Worm (Caenorhabditis elegans) whole organism, L2 larva: ENCODE results near the gene xpo-1.

Experiments used
- ceh-82 ChIP-seq: fragments of 150-350 bp; optimal IDR thresholded peaks from 2 replicates; lab custom pipeline; 2014; ENCODE audit warnings: missing biosample characterization, missing genetic modification characterization
- nhr-11 ChIP-seq: fragments of 150-350 bp; optimal IDR thresholded peaks from 2 replicates; lab custom pipeline; 2014; ENCODE audit warnings: missing biosample characterization, missing genetic modification characterization
- nhr-237 ChIP-seq: fragments of 150-350 bp; optimal IDR thresholded peaks from 2 replicates; lab custom pipeline; 2014; ENCODE audit warnings: missing biosample characterization, missing genetic modification characterization
- nhr-25 ChIP-seq: fragments of 150-350 bp; sonication (generic microtip); optimal IDR thresholded peaks from 3 replicates; lab custom pipeline; 2014; ENCODE audit warnings: missing biosample characterization, missing genetic modification characterization
- nhr-6 ChIP-seq: fragments of 150-350 bp; optimal IDR thresholded peaks from 2 replicates; lab custom pipeline; 2014; ENCODE audit warnings: missing biosample characterization, missing genetic modification characterization
- zag-1 ChIP-seq: fragments of 150-350 bp; optimal IDR thresholded peaks from 2 replicates; lab custom pipeline; 2014; ENCODE audit warnings: missing biosample characterization, missing genetic modification characterization

DNA sequence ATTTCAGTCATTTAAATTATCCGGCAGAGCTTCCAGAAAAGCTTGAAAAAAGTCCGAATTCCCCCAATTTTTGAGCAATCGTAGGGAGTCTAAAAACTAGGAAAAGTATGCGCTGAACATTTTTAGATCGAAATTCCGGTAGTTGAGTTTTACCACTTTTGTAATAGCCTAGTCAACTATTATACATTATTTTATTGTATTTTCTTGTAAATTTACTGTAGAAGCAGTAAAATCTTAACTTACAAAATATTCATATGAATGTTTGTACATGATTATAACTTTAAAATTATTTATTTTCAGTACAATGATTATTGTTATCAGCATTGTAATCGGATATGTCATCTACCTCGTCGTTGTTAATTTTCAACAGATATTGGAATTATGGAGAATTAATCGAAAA is 23.4 kb upstream of the xpo-1 start, which contains the start of gene cyp-32A1:
- no peak for TF ChIP-seq nhr-11
- TF ChIP-seq nhr-25 (tag; lab: Kevin White, UChicago) = no peak
- TF ChIP-seq nhr-237 (tag; lab: Kevin White, UChicago) = no peak
- no peak for TF ChIP-seq zag-1
- no peak for TF ChIP-seq ceh-82
- TF ChIP-seq nhr-6 (tag; lab: Kevin White, UChicago) = no peak
